Worm (Caenorhabditis elegans) whole organism, L4/young adult: ENCODE results near the gene mtl-1.
A peak's percentile ranks its signal among the peaks of the same experiment; 100 is the strongest.

Experiments used
- W03F9.2 ChIP-seq: fragments of 150-350 bp; optimal IDR thresholded peaks from 2 replicates; lab custom pipeline; 2014; ENCODE audit warnings: missing biosample characterization, missing genetic modification characterization
- dao-5 ChIP-seq: sonication (generic microtip); optimal IDR thresholded peaks from 2 replicates; lab custom pipeline; 2016; ENCODE audit warnings: missing genotype, missing genetic modification characterization, moderate library complexity, missing compliant biosample characterization
- him-1 ChIP-seq: sonication (generic microtip); optimal IDR thresholded peaks from 2 replicates; lab custom pipeline; 2016; ENCODE audit warnings: missing genotype, missing genetic modification reagents, missing genetic modification characterization, missing compliant biosample characterization

- TF ChIP-seq dao-5 (tag; lab: Kevin White, UChicago): peak; percentile 2
- no peak for TF ChIP-seq W03F9.2 (tag; lab: Kevin White, UChicago)
- peak; percentile 55 for TF ChIP-seq him-1
Measured at ce11 chrV:6655174-6655573, 36.5 kb downstream of the mtl-1 start, which contains the start of gene syx-18.
